Worm (Caenorhabditis elegans): ENCODE data around the gene C23F12.4.

C23F12.4 gene

ce11 chrX:9387041-9387440 lies at the start of gene C23F12.4:
TSS of gene C23F12.4 (plus strand) at chrX:9387341.
- TF ChIP-seq nhr-43 (tag; optimal IDR thresholded peaks at IDR 0.05; ENCODE audit: poor library complexity, severe bottlenecking) = no peak
- TF ChIP-seq pqm-1 (tag; optimal IDR thresholded peaks at IDR 0.05) = no peak
- no peak for TF ChIP-seq pha-4 (tag; optimal IDR thresholded peaks at IDR 0.05)
- no peak for TF ChIP-seq ama-1 (optimal IDR thresholded peaks at IDR 0.05)
- TF ChIP-seq elt-3 (tag; optimal IDR thresholded peaks at IDR 0.05) = no peak
- TF ChIP-seq nhr-11 (tag; optimal IDR thresholded peaks at IDR 0.05) = no peak
- TF ChIP-seq egl-27 (tag; optimal IDR thresholded peaks at IDR 0.05) = no peak
- TF ChIP-seq skn-1 (tag; optimal IDR thresholded peaks at IDR 0.05) = no peak
- no peak for TF ChIP-seq aly-2 (tag; optimal IDR thresholded peaks at IDR 0.05)
- no peak for TF ChIP-seq nhr-67 (tag; optimal IDR thresholded peaks at IDR 0.05)
- TF ChIP-seq lsy-12 (tag; optimal IDR thresholded peaks at IDR 0.05) = no peak
- TF ChIP-seq zag-1 (tag; optimal IDR thresholded peaks at IDR 0.05) = no peak
- TF ChIP-seq fos-1 (tag; optimal IDR thresholded peaks at IDR 0.05) = no peak
- TF ChIP-seq fkh-2 (tag; optimal IDR thresholded peaks at IDR 0.05) = no peak
- no peak for TF ChIP-seq ceh-82 (tag; optimal IDR thresholded peaks at IDR 0.05)
- TF ChIP-seq ZK546.5 (tag; optimal IDR thresholded peaks at IDR 0.05) = no peak
- no peak for TF ChIP-seq lin-39 (tag; optimal IDR thresholded peaks at IDR 0.05)
- TF ChIP-seq ztf-11 (tag; optimal IDR thresholded peaks at IDR 0.05) = no peak

- TF ChIP-seq tbx-2 (tag; optimal IDR thresholded peaks at IDR 0.05) = peak; percentile 56
- TF ChIP-seq mml-1 (tag; optimal IDR thresholded peaks at IDR 0.05) = no peak
- TF ChIP-seq ztf-11 (tag; optimal IDR thresholded peaks at IDR 0.05) = no peak
- no peak for TF ChIP-seq nhr-28 (tag; optimal IDR thresholded peaks at IDR 0.05)
- TF ChIP-seq ceh-9 (tag; optimal IDR thresholded peaks at IDR 0.05) = no peak
- TF ChIP-seq aly-2 (tag; optimal IDR thresholded peaks at IDR 0.05) = no peak
- TF ChIP-seq jun-1 (tag; optimal IDR thresholded peaks at IDR 0.05) = no peak
- TF ChIP-seq elt-1 (tag; optimal IDR thresholded peaks at IDR 0.05) = peak; percentile 33
- TF ChIP-seq pqm-1 (tag; optimal IDR thresholded peaks at IDR 0.05) = peak; percentile 5
- TF ChIP-seq ceh-28 (tag; optimal IDR thresholded peaks at IDR 0.05) = peak; percentile 13
- no peak for TF ChIP-seq ceh-82 (tag; optimal IDR thresholded peaks at IDR 0.05)
- no peak for TF ChIP-seq fos-1 (tag; optimal IDR thresholded peaks at IDR 0.05)
- no peak for TF ChIP-seq zag-1 (tag; optimal IDR thresholded peaks at IDR 0.05)
- no peak for TF ChIP-seq nhr-67 (tag; optimal IDR thresholded peaks at IDR 0.05)
- TF ChIP-seq nhr-43 (tag; optimal IDR thresholded peaks at IDR 0.05; ENCODE audit: poor library complexity, severe bottlenecking) = no peak
- peak; percentile 88 for TF ChIP-seq hmg-11 (tag; optimal IDR thresholded peaks at IDR 0.05)
- no peak for TF ChIP-seq snpc-4 (tag; optimal IDR thresholded peaks at IDR 0.05)
- TF ChIP-seq sea-2 (GFP tag; optimal IDR thresholded peaks at IDR 0.05) = peak; percentile 70
- TF ChIP-seq nfya-1 (tag; optimal IDR thresholded peaks at IDR 0.05; ENCODE audit: insufficient read depth) = peak; percentile 82
- no peak for TF ChIP-seq fkh-2 (tag; optimal IDR thresholded peaks at IDR 0.05)
- TF ChIP-seq pha-4 (tag; optimal IDR thresholded peaks at IDR 0.05) = peak; percentile 24
- no peak for TF ChIP-seq ceh-16 (tag; optimal IDR thresholded peaks at IDR 0.05)
- TF ChIP-seq unc-62 (GFP tag; optimal IDR thresholded peaks at IDR 0.05) = no peak
- peak; percentile 83 for TF ChIP-seq lin-39 (tag; optimal IDR thresholded peaks at IDR 0.05)
- TF ChIP-seq nhr-11 (tag; optimal IDR thresholded peaks at IDR 0.05) = no peak
- TF ChIP-seq elt-2 (tag; optimal IDR thresholded peaks at IDR 0.05) = no peak
- peak; percentile 35 for TF ChIP-seq lsy-12 (tag; optimal IDR thresholded peaks at IDR 0.05)
- TF ChIP-seq nhr-237 (tag; optimal IDR thresholded peaks at IDR 0.05) = no peak
- TF ChIP-seq lin-15B (tag; optimal IDR thresholded peaks at IDR 0.05) = peak; percentile 59
- no peak for TF ChIP-seq nhr-76 (tag; optimal IDR thresholded peaks at IDR 0.05)
- peak; percentile 64 for TF ChIP-seq nhr-25 (tag; optimal IDR thresholded peaks at IDR 0.05)
- peak; percentile 67 for TF ChIP-seq egl-27 (tag; optimal IDR thresholded peaks at IDR 0.05)
- no peak for TF ChIP-seq ztf-4 (tag; optimal IDR thresholded peaks at IDR 0.05)
- no peak for TF ChIP-seq fkh-10 (GFP tag; optimal IDR thresholded peaks at IDR 0.05)
- no peak for TF ChIP-seq egl-5 (tag; optimal IDR thresholded peaks at IDR 0.05)
- peak; percentile 69 for TF ChIP-seq nhr-23 (tag; optimal IDR thresholded peaks at IDR 0.05)
- peak; percentile 38 for TF ChIP-seq skn-1 (tag; optimal IDR thresholded peaks at IDR 0.05)
- no peak for TF ChIP-seq R02D3.7 (tag; optimal IDR thresholded peaks at IDR 0.05)
These were observed 49.3 kb upstream of the C23F12.4 start for ce11 chrX:9337832-9338231.

DNA sequence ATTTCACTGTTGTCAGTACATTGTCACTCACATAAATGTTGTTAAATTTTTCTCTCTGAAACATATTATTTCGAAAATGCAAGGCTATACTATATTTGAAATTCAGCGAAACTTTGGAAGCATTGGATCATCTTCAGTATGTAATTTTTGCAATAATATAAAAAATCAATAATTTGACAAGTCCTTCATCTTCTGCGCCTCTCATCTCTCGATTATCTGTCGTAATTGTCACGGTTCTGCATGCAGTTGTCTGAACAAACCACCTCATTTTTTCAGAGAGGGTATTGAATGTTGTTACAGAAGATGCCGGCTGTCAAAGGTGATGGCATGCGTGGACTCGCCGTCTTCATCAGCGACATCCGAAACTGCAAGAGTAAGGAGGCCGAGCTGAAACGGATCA lies 48.8 kb upstream of the C23F12.4 start, which contains the start of gene apa-2:
apa-2 (plus strand) TSS at position 301 of the 400 bp plus-strand sequence.
- TF ChIP-seq nhr-28 (tag; optimal IDR thresholded peaks at IDR 0.05) (no peak), ceh-82 (tag; optimal IDR thresholded peaks at IDR 0.05) (no peak), pha-4 (tag; optimal IDR thresholded peaks at IDR 0.05) (no peak), unc-39 (tag; optimal IDR thresholded peaks at IDR 0.05) (no peak), zag-1 (tag; optimal IDR thresholded peaks at IDR 0.05) (no peak), nhr-76 (tag; optimal IDR thresholded peaks at IDR 0.05) (no peak)

All from whole organism, L3 larva.